Worm (Caenorhabditis elegans) whole organism, mixed stage, embryonic: ENCODE data around the gene nlp-43.

Source experiments
- lin-32 ChIP-seq: fragments of 200-800 bp; sonication (Bioruptor generic); optimal IDR thresholded peaks from 2 replicates; lab custom pipeline; 2018; ENCODE audit warnings: mild to moderate bottlenecking, missing genetic modification characterization, missing compliant biosample characterization
- snpc-4 ChIP-seq: fragments of 150-350 bp; optimal IDR thresholded peaks from 2 replicates; lab custom pipeline; 2014; ENCODE audit warnings: missing biosample characterization, missing genetic modification characterization

ce11 chrIII:5081573-5081823, 39.3 kb downstream of the nlp-43 start, which contains the start of gene cox-6A:
- TF ChIP-seq lin-32 (GFP tag; lab: Kevin White, UChicago): no peak
- no peak for TF ChIP-seq snpc-4 (tag; lab: Kevin White, UChicago)
